Worm (Caenorhabditis elegans) whole organism, early embryonic: ENCODE data around the gene T24H10.4.
A peak's percentile ranks its signal among the peaks of the same experiment; 100 is the strongest.

Experiments used
- B0310.2 ChIP-seq: sonication (generic microtip); optimal IDR thresholded peaks from 2 replicates; lab custom pipeline; 2016; ENCODE audit warnings: mild to moderate bottlenecking, missing genetic modification characterization, missing compliant biosample characterization
- F13C5.2 ChIP-seq: sonication (generic microtip); optimal IDR thresholded peaks from 2 replicates; lab custom pipeline; 2017; ENCODE audit warnings: mild to moderate bottlenecking, missing genetic modification characterization, inconsistent platforms, missing compliant biosample characterization
- aly-1 ChIP-seq: sonication (generic microtip); optimal IDR thresholded peaks from 2 replicates; lab custom pipeline; 2016; ENCODE audit warnings: missing genetic modification characterization, missing compliant biosample characterization
- ama-1 ChIP-seq: fragments of 150-350 bp; optimal IDR thresholded peaks from 2 replicates; lab custom pipeline; 2014
- ceh-13 ChIP-seq: fragments of 200-800 bp; sonication (Bioruptor generic); optimal IDR thresholded peaks from 2 replicates; lab custom pipeline; 2018; ENCODE audit warnings: mild to moderate bottlenecking, missing genetic modification characterization, missing compliant biosample characterization
- ceh-36 ChIP-seq: sonication (generic microtip); optimal IDR thresholded peaks from 2 replicates; lab custom pipeline; 2016; ENCODE audit warnings: missing genetic modification characterization, inconsistent platforms, missing compliant biosample characterization
- ets-7 ChIP-seq: sonication (generic microtip); optimal IDR thresholded peaks from 2 replicates; lab custom pipeline; 2016; ENCODE audit warnings: missing genotype, missing genetic modification characterization, missing compliant biosample characterization
- flt-1 ChIP-seq: fragments of 200-800 bp; sonication (Bioruptor generic); IDR thresholded peaks from 2 replicates; pipeline ENCODE4 v1.3.6; 2022; ENCODE audit warnings: missing genetic modification characterization, missing compliant biosample characterization
- hmbx-1 ChIP-seq: sonication (generic microtip); optimal IDR thresholded peaks from 2 replicates; lab custom pipeline; 2016; ENCODE audit warnings: mild to moderate bottlenecking, missing genetic modification characterization, missing compliant biosample characterization
- hmg-4 ChIP-seq: fragments of 200-800 bp; sonication (Bioruptor generic); optimal IDR thresholded peaks from 2 replicates; lab custom pipeline; 2018; ENCODE audit warnings: mild to moderate bottlenecking, missing genetic modification characterization, missing compliant biosample characterization
- hnd-1 ChIP-seq: sonication (generic microtip); optimal IDR thresholded peaks from 2 replicates; lab custom pipeline; 2016; ENCODE audit warnings: missing genetic modification characterization, missing compliant biosample characterization
- pes-1 ChIP-seq: fragments of 200-800 bp; sonication (Bioruptor generic); IDR thresholded peaks from 2 replicates; pipeline ENCODE4 v1.3.6; 2022; ENCODE audit warnings: missing genetic modification reagents, missing genetic modification characterization, missing compliant biosample characterization
- scrt-1 ChIP-seq: fragments of 200-800 bp; sonication (Bioruptor generic); IDR thresholded peaks from 2 replicates; pipeline ENCODE4 v1.3.6; 2022; ENCODE audit warnings: missing genetic modification characterization, missing compliant biosample characterization
- sea-1 ChIP-seq: fragments of 200-800 bp; sonication (Bioruptor generic); conservative IDR thresholded peaks from 2 replicates; pipeline ENCODE4 v1.3.6; 2022; ENCODE audit warnings: missing genetic modification characterization, missing compliant biosample characterization
- tbx-11 ChIP-seq: fragments of 200-800 bp; sonication (Bioruptor generic); IDR thresholded peaks from 2 replicates; pipeline ENCODE4 v1.3.6; 2022; ENCODE audit warnings: missing genetic modification characterization, missing compliant biosample characterization
- tbx-37 ChIP-seq: fragments of 200-800 bp; sonication (Bioruptor generic); conservative IDR thresholded peaks from 2 replicates; pipeline ENCODE4 v1.3.6; 2022; ENCODE audit warnings: missing genetic modification reagents, missing genetic modification characterization, missing compliant biosample characterization
- tra-4 ChIP-seq: sonication (generic microtip); optimal IDR thresholded peaks from 2 replicates; lab custom pipeline; 2017; ENCODE audit warnings: missing genetic modification characterization, missing compliant biosample characterization

T24H10.4 gene

ce11 chrII:9108905-9109551 lies at the start of gene T24H10.4:
T24H10.4 (plus strand) TSS chrII:9109534.
- TF ChIP-seq hmbx-1 (tag; lab: Kevin White, UChicago) = no peak
- TF ChIP-seq hnd-1 (tag; lab: Kevin White, UChicago) = no peak
- TF ChIP-seq ama-1 = no peak
- TF ChIP-seq flt-1 (GFP tag; lab: Robert Waterston, UW) = no peak
- no peak for TF ChIP-seq ets-7 (tag; lab: Kevin White, UChicago)
- no peak for TF ChIP-seq tbx-37
- no peak for TF ChIP-seq aly-1 (tag; lab: Kevin White, UChicago)
- TF ChIP-seq sea-1 (GFP tag; lab: Robert Waterston, UW) = no peak
- TF ChIP-seq ceh-13 (GFP tag; lab: Kevin White, UChicago) = no peak
- TF ChIP-seq hmg-4 (GFP tag; lab: Kevin White, UChicago) = no peak
- no peak for TF ChIP-seq B0310.2 (tag; lab: Kevin White, UChicago)
- TF ChIP-seq tra-4 (tag; lab: Kevin White, UChicago) = no peak
- no peak for TF ChIP-seq F13C5.2 (tag; lab: Kevin White, UChicago)
- no peak for TF ChIP-seq pes-1 (GFP tag; lab: Robert Waterston, UW)
- TF ChIP-seq tbx-11 = no peak
- TF ChIP-seq scrt-1 = no peak

- peak; percentile 19 for TF ChIP-seq tra-4 (tag; lab: Kevin White, UChicago)
- TF ChIP-seq hmbx-1 (tag; lab: Kevin White, UChicago) = no peak
- peak; percentile 56 for TF ChIP-seq ceh-36 (tag; lab: Kevin White, UChicago)
- TF ChIP-seq tbx-37 = no peak
- no peak for TF ChIP-seq ets-7 (tag; lab: Kevin White, UChicago)
- TF ChIP-seq scrt-1 = 0 out of 2 replicates have a peak, but pooled peaks have one; percentile 34
- peak; percentile 94 for TF ChIP-seq hmg-4 (GFP tag; lab: Kevin White, UChicago)
- peak; percentile 72 for TF ChIP-seq pes-1 (GFP tag; lab: Robert Waterston, UW)
- no peak for TF ChIP-seq tbx-11
- no peak for TF ChIP-seq hnd-1 (tag; lab: Kevin White, UChicago)
- peak; percentile 68 for TF ChIP-seq sea-1 (GFP tag; lab: Robert Waterston, UW)
- TF ChIP-seq ama-1 = peak; percentile 21
- peak; percentile 51 for TF ChIP-seq B0310.2 (tag; lab: Kevin White, UChicago)
- TF ChIP-seq flt-1 (GFP tag; lab: Robert Waterston, UW) = no peak
- peak; percentile 80 for TF ChIP-seq F13C5.2 (tag; lab: Kevin White, UChicago)
- peak; percentile 85 for TF ChIP-seq aly-1 (tag; lab: Kevin White, UChicago)
- no peak for TF ChIP-seq ceh-13 (GFP tag; lab: Kevin White, UChicago)
Measured at ce11 chrII:9060332-9060840, 48.9 kb upstream of the T24H10.4 start.

- no peak for TF ChIP-seq hmbx-1 (tag; lab: Kevin White, UChicago)
- TF ChIP-seq ama-1 = peak; percentile 43
- TF ChIP-seq hmg-4 (GFP tag; lab: Kevin White, UChicago) = no peak
Measured at ce11 chrII:9061099-9061498, 48.2 kb upstream of the T24H10.4 start, which contains the start of gene T24B8.3. T24B8.3 (minus strand) TSS chrII:9061137.

- TF ChIP-seq hmg-4 (GFP tag; lab: Kevin White, UChicago) (peak; percentile 22), ceh-13 (GFP tag; lab: Kevin White, UChicago) (no peak)
Measured at ce11 chrII:9061557-9062183, 47.7 kb upstream of the T24H10.4 start.

ce11 chrII:9062261-9062948 lies 46.9 kb upstream of the T24H10.4 start:
- TF ChIP-seq hmg-4 (GFP tag; lab: Kevin White, UChicago) = no peak
- no peak for TF ChIP-seq pes-1 (GFP tag; lab: Robert Waterston, UW)
- no peak for TF ChIP-seq hnd-1 (tag; lab: Kevin White, UChicago)
- no peak for TF ChIP-seq tra-4 (tag; lab: Kevin White, UChicago)
- TF ChIP-seq sea-1 (GFP tag; lab: Robert Waterston, UW) = no peak
- TF ChIP-seq F13C5.2 (tag; lab: Kevin White, UChicago) = no peak
- no peak for TF ChIP-seq ceh-13 (GFP tag; lab: Kevin White, UChicago)
- no peak for TF ChIP-seq flt-1 (GFP tag; lab: Robert Waterston, UW)
- no peak for TF ChIP-seq hmbx-1 (tag; lab: Kevin White, UChicago)
- no peak for TF ChIP-seq ama-1
- no peak for TF ChIP-seq B0310.2 (tag; lab: Kevin White, UChicago)
- TF ChIP-seq ceh-36 (tag; lab: Kevin White, UChicago) = no peak
- TF ChIP-seq scrt-1 = no peak
- no peak for TF ChIP-seq tbx-37
- no peak for TF ChIP-seq aly-1 (tag; lab: Kevin White, UChicago)
- no peak for TF ChIP-seq tbx-11

ce11 chrII:9063350-9063749 lies 46.0 kb upstream of the T24H10.4 start:
- TF ChIP-seq ets-7 (tag; lab: Kevin White, UChicago) (no peak), pes-1 (GFP tag; lab: Robert Waterston, UW) (peak; percentile 46; the same call in 1 of the 2 replicates)

ce11 chrII:9064437-9064836 lies 44.9 kb upstream of the T24H10.4 start:
- TF ChIP-seq B0310.2 (tag; lab: Kevin White, UChicago) (no peak), hmbx-1 (tag; lab: Kevin White, UChicago) (no peak), scrt-1 (no peak), sea-1 (GFP tag; lab: Robert Waterston, UW) (no peak)
